ENCODE assay signal across 2 fruit fly cellular contexts in genomic region chr3R:8927052-8927816, dm6.
A peak's percentile ranks its signal among the peaks of the same experiment; 100 is the strongest.
TF ChIP-seq lines count a peak whose summit lies in the region.

No protein-coding gene starts in this region.

TF ChIP-seq in whole organism, embryonic, 481 proteins besides CTCF, POLR2A, EP300 and RAD21 (continued from another document):
- peak; percentile 47 for TF ChIP-seq CG1647 (GFP tag; optimal IDR thresholded peaks at IDR 0.05; lab: Kevin White, UChicago)
- no peak for TF ChIP-seq Taf1 (GFP tag; IDR thresholded peaks at IDR 0.05; lab: Robert Waterston, UW)
- peak; percentile 57 for TF ChIP-seq grn (GFP tag; optimal IDR thresholded peaks at IDR 0.05; lab: Kevin White, UChicago)
- TF ChIP-seq Kr (GFP tag; optimal IDR thresholded peaks at IDR 0.05; lab: Kevin White, UChicago) = peak; percentile 36
- TF ChIP-seq bsh (GFP tag; optimal IDR thresholded peaks at IDR 0.05; lab: Kevin White, UChicago) = peak in 1 of 2 experiments; percentile 47
- TF ChIP-seq CoRest (tag; optimal IDR thresholded peaks at IDR 0.05; lab: Kevin White, UChicago) = no peak
- peak; percentile 5 for TF ChIP-seq corto (GFP tag; optimal IDR thresholded peaks at IDR 0.05; lab: Kevin White, UChicago)
- no peak for TF ChIP-seq otp (GFP tag; IDR thresholded peaks at IDR 0.05; lab: Robert Waterston, UW)
- no peak for TF ChIP-seq sens (GFP tag; lab: Kevin White, UChicago)

TF ChIP-seq in whole organism, prepupa, 60 proteins besides CTCF, POLR2A, EP300 and RAD21 (continued from another document):
- TF ChIP-seq ss (GFP tag; optimal IDR thresholded peaks at IDR 0.05; lab: Kevin White, UChicago) = peak; percentile 89 to 94
- peak; percentile 85 for TF ChIP-seq CG6163 (GFP tag; IDR thresholded peaks at IDR 0.05; lab: Robert Waterston, UW)
- peak; percentile 96 for TF ChIP-seq CG9139 (GFP tag; optimal IDR thresholded peaks at IDR 0.05; lab: Kevin White, UChicago)
